Fruit fly (Drosophila melanogaster) ovary, adult (tissue): ENCODE measurements around the gene Eip63F-1.

Experiments
- CG17801 ChIP-seq: fragments of 200-800 bp; optimal IDR thresholded peaks from 2 replicates; lab custom pipeline; 2019; ENCODE audit warnings: missing biosample characterization, mild to moderate bottlenecking, missing genetic modification characterization, moderate library complexity; ENCODE audit not compliant: partially characterized antibody

Gene Eip63F-1

dm6 chr3L:3935567-3936207, at the start of gene Eip63F-1:
Eip63F-1 (minus strand) TSS chr3L:3935617.
- TF ChIP-seq CG17801 (GFP tag; lab: Kevin White, UChicago) = no peak

- TF ChIP-seq CG17801 (GFP tag; lab: Kevin White, UChicago) = no peak
These were observed 48.1 kb upstream of the Eip63F-1 start, which contains the start of gene scrt for dm6 chr3L:3983466-3983946. scrt (plus strand) TSS chr3L:3983896.

dm6 chr3L:3980027-3980426, 44.6 kb upstream of the Eip63F-1 start:
- TF ChIP-seq CG17801 (GFP tag; lab: Kevin White, UChicago) = no peak

dm6 chr3L:3978762-3979516, 43.5 kb upstream of the Eip63F-1 start:
- TF ChIP-seq CG17801 (GFP tag; lab: Kevin White, UChicago) = no peak

- TF ChIP-seq CG17801 (GFP tag; lab: Kevin White, UChicago) = no peak
These were observed 42.4 kb upstream of the Eip63F-1 start for dm6 chr3L:3977622-3978355.

dm6 chr3L:3976438-3976837, 41.0 kb upstream of the Eip63F-1 start:
- no peak for TF ChIP-seq CG17801 (GFP tag; lab: Kevin White, UChicago)

dm6 chr3L:3972599-3972998, 37.2 kb upstream of the Eip63F-1 start, which contains the start of gene CG43915:
CG43915 (plus strand) TSS chr3L:3972899.
- no peak for TF ChIP-seq CG17801 (GFP tag; lab: Kevin White, UChicago)

- no peak for TF ChIP-seq CG17801 (GFP tag; lab: Kevin White, UChicago)
These were observed 35.1 kb upstream of the Eip63F-1 start for dm6 chr3L:3970372-3971031.

- no peak for TF ChIP-seq CG17801 (GFP tag; lab: Kevin White, UChicago)
These were observed 29.7 kb upstream of the Eip63F-1 start for dm6 chr3L:3965102-3965501.

dm6 chr3L:3964671-3965070, 29.3 kb upstream of the Eip63F-1 start, which contains the start of gene CG12605:
CG12605 (minus strand) TSS chr3L:3964771.
- TF ChIP-seq CG17801 (GFP tag; lab: Kevin White, UChicago) = no peak

- TF ChIP-seq CG17801 (GFP tag; lab: Kevin White, UChicago) = no peak
These were observed 28.6 kb upstream of the Eip63F-1 start for dm6 chr3L:3963979-3964378.

- TF ChIP-seq CG17801 (GFP tag; lab: Kevin White, UChicago) = no peak
These were observed 25.5 kb upstream of the Eip63F-1 start for dm6 chr3L:3960877-3961417.

- TF ChIP-seq CG17801 (GFP tag; lab: Kevin White, UChicago) = no peak
These were observed 17.1 kb upstream of the Eip63F-1 start, which contains the start of gene CG14984 for dm6 chr3L:3952468-3952867. CG14984 (minus strand) TSS chr3L:3952550.

dm6 chr3L:3951875-3952274, 16.5 kb upstream of the Eip63F-1 start:
- no peak for TF ChIP-seq CG17801 (GFP tag; lab: Kevin White, UChicago)
